Fruit fly (Drosophila melanogaster) whole organism, embryonic: Measurements from ENCODE around the gene Edg78E.
A peak's percentile ranks its signal among the peaks of the same experiment; 100 is the strongest.

Experiments used
- Awh ChIP-seq: fragments of 200-800 bp; sonication (Bioruptor generic); IDR thresholded peaks from 2 replicates; pipeline ENCODE4, ENCODE4 v1.3.6; 2022; ENCODE audit warnings: missing biosample characterization, missing genetic modification characterization
- CG10979 ChIP-seq: fragments of 200-800 bp; sonication (Bioruptor generic); optimal IDR thresholded peaks from 2 replicates; lab custom pipeline; 2018; ENCODE audit warnings: missing biosample characterization, mild to moderate bottlenecking, missing genetic modification characterization, moderate library complexity
- CG12299 ChIP-seq: fragments of 200-800 bp; sonication (Bioruptor generic); optimal IDR thresholded peaks from 2 replicates; lab custom pipeline; 2018; ENCODE audit warnings: missing biosample characterization, mild to moderate bottlenecking, missing genetic modification characterization
- CG12659 ChIP-seq: fragments of 200-800 bp; sonication (Bioruptor generic); optimal IDR thresholded peaks from 3 replicates; lab custom pipeline; 2017; ENCODE audit warnings: mild to moderate bottlenecking, missing biosample characterization, missing genetic modification reagents, missing genetic modification characterization
- CG12769 ChIP-seq: fragments of 200-800 bp; sonication (Bioruptor generic); optimal IDR thresholded peaks from 2 replicates; lab custom pipeline; 2019; ENCODE audit warnings: missing biosample characterization, mild to moderate bottlenecking, missing genetic modification characterization, moderate library complexity
- CG13287 ChIP-seq: fragments of 200-800 bp; sonication (Bioruptor generic); IDR thresholded peaks from 2 replicates; pipeline ENCODE4 v1.3.6; 2022; ENCODE audit warnings: missing biosample characterization, missing genetic modification characterization; ENCODE audit not compliant: partially characterized antibody
- CG14050 ChIP-seq: fragments of 200-800 bp; sonication (Bioruptor generic); IDR thresholded peaks from 3 replicates; pipeline ENCODE4 v1.3.6; 2022; ENCODE audit warnings: missing biosample characterization, missing genetic modification characterization
- CG16815 ChIP-seq: fragments of 200-800 bp; sonication (Bioruptor generic); optimal IDR thresholded peaks from 3 replicates; lab custom pipeline; 2017; ENCODE audit warnings: missing biosample characterization, mild to moderate bottlenecking, missing genetic modification characterization
- CG17361 ChIP-seq: fragments of 200-800 bp; sonication (Bioruptor generic); IDR thresholded peaks from 3 replicates; pipeline ENCODE4 v1.3.6; 2022; ENCODE audit warnings: missing biosample characterization, missing genetic modification characterization
- CG2712 ChIP-seq: fragments of 200-800 bp; optimal IDR thresholded peaks from 3 replicates; lab custom pipeline; 2019; ENCODE audit warnings: missing biosample characterization, mild to moderate bottlenecking, missing genetic modification characterization, moderate library complexity
- CG4820 ChIP-seq: fragments of 200-800 bp; sonication (Bioruptor generic); optimal IDR thresholded peaks from 3 replicates; lab custom pipeline; 2016; ENCODE audit warnings: missing biosample characterization, missing genetic modification characterization
- CG9727 ChIP-seq: fragments of 200-800 bp; sonication (Bioruptor generic); optimal IDR thresholded peaks from 3 replicates; lab custom pipeline; 2017; ENCODE audit warnings: missing biosample characterization, mild to moderate bottlenecking, missing genetic modification characterization
- CG9932 ChIP-seq: fragments of 200-800 bp; sonication (Bioruptor generic); IDR thresholded peaks from 2 replicates; pipeline ENCODE4 v1.3.6; 2022; ENCODE audit warnings: missing biosample characterization, missing genetic modification characterization
- CTCF ChIP-seq: fragments of 200-800 bp; sonication (Bioruptor generic); optimal IDR thresholded peaks from 2 replicates; lab custom pipeline; 2017; ENCODE audit warnings: missing biosample characterization, mild to moderate bottlenecking, missing genetic modification characterization, moderate library complexity
- CoRest ChIP-seq: fragments of 200-800 bp; sonication (Bioruptor generic); optimal IDR thresholded peaks from 3 replicates; lab custom pipeline; 2018; ENCODE audit warnings: missing biosample characterization, mild to moderate bottlenecking, missing genetic modification characterization, moderate library complexity
- Dp ChIP-seq: fragments of 200-800 bp; sonication (Bioruptor generic); optimal IDR thresholded peaks from 2 replicates; lab custom pipeline; 2018; ENCODE audit warnings: missing biosample characterization, mild to moderate bottlenecking, missing genetic modification characterization, moderate library complexity
- E2f2 ChIP-seq: fragments of 200-800 bp; sonication (Bioruptor generic); IDR thresholded peaks from 2 replicates; pipeline ENCODE4 v1.3.6; 2022; ENCODE audit warnings: missing biosample characterization, missing genetic modification characterization
- ERR ChIP-seq: fragments of 200-800 bp; sonication (Bioruptor generic); optimal IDR thresholded peaks from 2 replicates; lab custom pipeline; 2016; ENCODE audit warnings: missing biosample characterization, missing genetic modification characterization
- Ets65A ChIP-seq: fragments of 200-800 bp; sonication (Bioruptor generic); peaks from one replicate; lab custom pipeline; 2016; ENCODE audit warnings: missing biosample characterization, missing genetic modification characterization
- Hey ChIP-seq: fragments of 200-800 bp; sonication (Bioruptor generic); optimal IDR thresholded peaks from 3 replicates; lab custom pipeline; 2018; ENCODE audit warnings: missing biosample characterization, mild to moderate bottlenecking, missing genetic modification characterization
- Hr3 ChIP-seq: fragments of 200-800 bp; sonication (Bioruptor generic); optimal IDR thresholded peaks from 3 replicates; lab custom pipeline; 2016; ENCODE audit warnings: missing biosample characterization, missing genetic modification characterization
- Hr78 ChIP-seq, 2 experiments: fragments of 200-800 bp in 1 of 2; fragments of >200 bp in 1 of 2; sonication (Bioruptor generic) in 1 of 2; optimal IDR thresholded peaks; 2 replicates each; lab custom pipeline; 2017 to 2019; ENCODE audit warnings: missing biosample characterization in 2 of 2, missing genetic modification characterization in 2 of 2, mild to moderate bottlenecking in 1 of 2, moderate library complexity in 1 of 2
- Jarid2 ChIP-seq: fragments of 200-800 bp; sonication (Bioruptor generic); optimal IDR thresholded peaks from 3 replicates; lab custom pipeline; 2017; ENCODE audit warnings: mild to moderate bottlenecking, missing biosample characterization, missing genetic modification reagents, missing genetic modification characterization
- Lhr ChIP-seq: fragments of 200-800 bp; sonication (Bioruptor generic); optimal IDR thresholded peaks from 3 replicates; lab custom pipeline; 2017; ENCODE audit warnings: mild to moderate bottlenecking, missing biosample characterization, missing genetic modification reagents, missing genetic modification characterization
- Med ChIP-seq: fragments of 200-800 bp; sonication (Bioruptor generic); peaks from one replicate; lab custom pipeline; 2016; ENCODE audit warnings: missing biosample characterization, missing genetic modification characterization, mild to moderate bottlenecking, inconsistent platforms, moderate library complexity
- NFAT ChIP-seq: fragments of 200-800 bp; sonication (Bioruptor generic); IDR thresholded peaks from 2 replicates; pipeline ENCODE4 v1.3.6; 2022; ENCODE audit warnings: missing biosample characterization, missing genetic modification characterization
- Pdp1 ChIP-seq, 2 experiments: fragments of 200-800 bp; sonication (Bioruptor generic); optimal IDR thresholded peaks; 3 replicates each; lab custom pipeline; 2016; ENCODE audit warnings: missing biosample characterization in 2 of 2, missing genetic modification characterization in 2 of 2, mild to moderate bottlenecking in 1 of 2, moderate library complexity in 1 of 2
- Ptx1 ChIP-seq: fragments of 200-800 bp; sonication (Bioruptor generic); IDR thresholded peaks from 2 replicates; pipeline ENCODE4 v1.3.6; 2022; ENCODE audit warnings: missing biosample characterization, missing genetic modification characterization
- Taf1 ChIP-seq: fragments of 200-800 bp; sonication (Bioruptor generic); IDR thresholded peaks from 2 replicates; pipeline ENCODE4 v1.3.6; 2022; ENCODE audit warnings: missing biosample characterization, missing genetic modification characterization
- amos ChIP-seq: fragments of 200-800 bp; sonication (Bioruptor generic); IDR thresholded peaks from 2 replicates; pipeline ENCODE4 v1.3.6; 2022; ENCODE audit warnings: missing biosample characterization, missing genetic modification characterization; ENCODE audit not compliant: partially characterized antibody
- cato ChIP-seq: fragments of 200-800 bp; sonication (Bioruptor generic); optimal IDR thresholded peaks from 2 replicates; lab custom pipeline; 2016; ENCODE audit warnings: missing biosample characterization, missing genetic modification characterization, borderline replicate concordance
- exex ChIP-seq: fragments of 200-800 bp; sonication (Bioruptor generic); optimal IDR thresholded peaks from 4 replicates; lab custom pipeline; 2018; ENCODE audit warnings: missing biosample characterization, mild to moderate bottlenecking, missing genetic modification characterization, moderate library complexity
- ftz-f1 ChIP-seq: fragments of 200-800 bp; sonication (Bioruptor generic); optimal IDR thresholded peaks from 2 replicates; lab custom pipeline; 2016; ENCODE audit warnings: missing biosample characterization, missing genetic modification characterization
- grn ChIP-seq: fragments of 200-800 bp; sonication (Bioruptor generic); optimal IDR thresholded peaks from 3 replicates; lab custom pipeline; 2017; ENCODE audit warnings: missing biosample characterization, missing genetic modification characterization
- h ChIP-seq: fragments of >200 bp; optimal IDR thresholded peaks from 2 replicates; lab custom pipeline; 2017
- insv ChIP-seq, 2 experiments: fragments of 200-800 bp; sonication (Bioruptor generic); optimal IDR thresholded peaks; 3 replicates each; lab custom pipeline; 2016 to 2018; ENCODE audit warnings: missing biosample characterization in 2 of 2, missing genetic modification characterization in 2 of 2
- inv ChIP-seq: fragments of 200-800 bp; sonication (Bioruptor generic); IDR thresholded peaks from 2 replicates; pipeline ENCODE4 v1.3.6; 2022; ENCODE audit warnings: missing biosample characterization, missing genetic modification characterization; ENCODE audit not compliant: partially characterized antibody
- mirr ChIP-seq: fragments of 200-800 bp; sonication (Bioruptor generic); optimal IDR thresholded peaks from 3 replicates; lab custom pipeline; 2018; ENCODE audit warnings: missing biosample characterization, mild to moderate bottlenecking, missing genetic modification characterization
- psq ChIP-seq: fragments of 200-800 bp; sonication (Bioruptor generic); optimal IDR thresholded peaks from 2 replicates; lab custom pipeline; 2017; ENCODE audit warnings: missing biosample characterization, missing genetic modification characterization
- salm ChIP-seq: fragments of 200-800 bp; sonication (Bioruptor generic); optimal IDR thresholded peaks from 2 replicates; lab custom pipeline; 2018; ENCODE audit warnings: missing biosample characterization, mild to moderate bottlenecking, missing genetic modification characterization
- sens ChIP-seq: fragments of 200-800 bp; sonication (Bioruptor generic); peaks from one replicate; lab custom pipeline; 2016; ENCODE audit warnings: missing biosample characterization, missing genetic modification characterization
- sens-2 ChIP-seq: fragments of 200-800 bp; sonication (Bioruptor generic); IDR thresholded peaks from 2 replicates; pipeline ENCODE4 v1.3.6; 2022; ENCODE audit warnings: missing biosample characterization, missing genetic modification characterization
- sr ChIP-seq: fragments of 200-800 bp; sonication (Bioruptor generic); IDR thresholded peaks from 3 replicates; pipeline ENCODE4 v1.3.6; 2022; ENCODE audit warnings: missing biosample characterization, missing genetic modification characterization
- stwl ChIP-seq: fragments of 200-800 bp; sonication (Bioruptor generic); optimal IDR thresholded peaks from 3 replicates; lab custom pipeline; 2018; ENCODE audit warnings: missing biosample characterization, mild to moderate bottlenecking, missing genetic modification characterization, moderate library complexity
- vfl ChIP-seq: fragments of 200-800 bp; sonication (Bioruptor generic); optimal IDR thresholded peaks from 2 replicates; lab custom pipeline; 2016; ENCODE audit warnings: missing biosample characterization, missing genetic modification characterization
- vnd ChIP-seq: fragments of 200-800 bp; sonication (Bioruptor generic); IDR thresholded peaks from 3 replicates; pipeline ENCODE4 v1.3.6; 2022; ENCODE audit warnings: missing biosample characterization, missing genetic modification characterization; ENCODE audit not compliant: partially characterized antibody
- zf30C ChIP-seq: fragments of 200-800 bp; sonication (Bioruptor generic); optimal IDR thresholded peaks from 3 replicates; lab custom pipeline; 2018; ENCODE audit warnings: missing biosample characterization, mild to moderate bottlenecking, missing genetic modification characterization

Gene Edg78E

DNA sequence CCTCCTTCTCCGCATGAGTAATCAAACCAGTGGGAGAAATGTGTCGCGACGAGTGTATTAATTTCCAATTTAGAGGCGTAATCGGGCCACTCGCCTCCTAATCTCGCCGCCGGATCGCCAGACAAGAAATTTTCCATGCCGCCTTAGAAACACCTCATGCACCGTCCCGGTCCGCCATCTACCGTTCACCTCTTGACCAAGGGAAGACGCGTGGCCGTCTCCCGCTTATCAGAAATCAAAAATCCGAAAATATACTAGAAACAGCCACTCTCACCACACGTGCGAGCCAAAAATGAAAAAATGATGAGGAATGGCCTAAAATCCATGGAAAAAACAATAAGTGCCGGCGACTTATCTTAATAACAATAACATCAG, 21.7 kb downstream of the Edg78E start (continued):
- no peak for TF ChIP-seq CG2712 (tag; lab: Kevin White, UChicago)
- peak; percentile 92 for TF ChIP-seq grn
- TF ChIP-seq CG16815: no peak
- TF ChIP-seq CG12769 (tag; lab: Kevin White, UChicago): peak; percentile 45
- TF ChIP-seq exex (tag; lab: Kevin White, UChicago): peak; percentile 98
- 0 out of 3 replicates have a peak, but pooled peaks have one; percentile 38 for TF ChIP-seq vnd
- TF ChIP-seq Hey (tag; lab: Kevin White, UChicago): peak; percentile 59
- TF ChIP-seq NFAT: peak; percentile 18; the same call in 1 of the 2 replicates
- TF ChIP-seq CG10979 (tag; lab: Kevin White, UChicago): no peak

dm6 chr3L:21273504-21273903, 24.1 kb downstream of the Edg78E start:
- peak; percentile 66 for TF ChIP-seq Ets65A (GFP tag; lab: Kevin White, UChicago)
- TF ChIP-seq vfl: no peak
- TF ChIP-seq Med (GFP tag; lab: Kevin White, UChicago): peak; percentile 9

dm6 chr3L:21270480-21270879, 27.1 kb downstream of the Edg78E start, which contains the start of gene CG9389:
Gene CG9389 (minus strand): TSS chr3L:21270580.
- TF ChIP-seq sr (GFP tag; lab: Robert Waterston, UW) (no peak), zf30C (GFP tag; lab: Kevin White, UChicago) (no peak), salm (no peak), inv (GFP tag; lab: Robert Waterston, UW) (no peak), Awh (no peak), CG13287 (no peak), cato (GFP tag; lab: Kevin White, UChicago) (no peak), insv (GFP tag; optimal IDR thresholded peaks at IDR 0.05; lab: Kevin White, UChicago) (no peak), h (lab: Kevin White, UChicago) (no peak), ERR (no peak), mirr (GFP tag; lab: Kevin White, UChicago) (no peak), sens-2 (GFP tag; lab: Robert Waterston, UW) (no peak)
- TF ChIP-seq, all 482 proteins: peak for 0

DNA sequence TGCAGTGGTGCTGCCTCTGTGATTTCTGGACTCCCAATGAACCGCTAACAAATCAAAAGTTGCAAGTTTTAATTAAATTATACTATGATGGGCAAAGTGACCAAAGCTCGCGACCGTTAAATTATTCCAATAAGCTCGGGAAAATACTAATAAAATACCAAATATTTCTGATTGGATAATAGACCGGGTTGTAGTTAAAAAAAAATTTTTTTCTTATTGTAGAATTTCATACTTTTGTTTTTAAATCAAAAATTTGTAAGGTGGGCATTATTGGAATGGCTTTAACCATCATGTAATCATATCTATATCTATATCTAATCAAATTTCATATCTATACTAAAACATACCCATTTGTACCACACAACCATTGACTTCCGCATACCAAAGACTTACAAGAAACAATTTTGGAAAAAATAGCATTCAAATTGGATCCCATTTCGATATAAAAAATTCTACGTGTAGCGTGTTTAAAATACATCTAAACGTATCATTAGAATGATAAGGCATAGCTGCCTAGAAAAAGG, 29.7 kb downstream of the Edg78E start, which contains the start of gene CG9391:
Gene CG9391 (minus strand): TSS at position 474 of the 524 bp plus-strand sequence.
- no peak for TF ChIP-seq salm
- TF ChIP-seq CG14050: no peak
- TF ChIP-seq Ptx1 (GFP tag; lab: Robert Waterston, UW): no peak
- TF ChIP-seq Jarid2 (GFP tag; lab: Kevin White, UChicago): no peak
- TF ChIP-seq amos: no peak
- TF ChIP-seq insv (GFP tag; optimal IDR thresholded peaks at IDR 0.05; lab: Kevin White, UChicago): peak in 1 of 2 experiments; percentile 80
- TF ChIP-seq ftz-f1 (GFP tag; lab: Kevin White, UChicago): no peak
- no peak for TF ChIP-seq CG9727
- no peak for TF ChIP-seq psq (GFP tag; lab: Kevin White, UChicago)
- no peak for TF ChIP-seq CG12299
- no peak for TF ChIP-seq Taf1 (GFP tag; lab: Robert Waterston, UW)
- peak; percentile 36 for TF ChIP-seq Dp (GFP tag; lab: Kevin White, UChicago)
- TF ChIP-seq Pdp1 (GFP tag; optimal IDR thresholded peaks at IDR 0.05; lab: Kevin White, UChicago): peak in 1 of 2 experiments; percentile 68
- TF ChIP-seq sens (GFP tag; lab: Kevin White, UChicago): peak; percentile 41
- TF ChIP-seq CTCF (GFP tag; lab: Kevin White, UChicago): no peak
- TF ChIP-seq CG9932: no peak
- no peak for TF ChIP-seq Hr78 (GFP tag; optimal IDR thresholded peaks at IDR 0.05; lab: Kevin White, UChicago)
- no peak for TF ChIP-seq Hr3 (GFP tag; lab: Kevin White, UChicago)
- peak; percentile 7; the same call in 1 of the 2 replicates for TF ChIP-seq CG13287
- TF ChIP-seq CoRest (tag; lab: Kevin White, UChicago): no peak
- TF ChIP-seq Lhr (GFP tag; lab: Kevin White, UChicago): peak; percentile 27
- peak; percentile 4 for TF ChIP-seq CG12659 (GFP tag; lab: Kevin White, UChicago)
- TF ChIP-seq E2f2 (GFP tag; lab: Robert Waterston, UW): peak; percentile 31; the same call in 1 of the 2 replicates
- TF ChIP-seq stwl (tag; lab: Kevin White, UChicago): peak; percentile 51
- TF ChIP-seq CG17361 (GFP tag; lab: Robert Waterston, UW): 0 out of 3 replicates have a peak, but pooled peaks have one; percentile 10
- TF ChIP-seq CG4820 (GFP tag; lab: Kevin White, UChicago): no peak
